Worm (Caenorhabditis elegans) whole organism, late embryonic: ENCODE measurements around the gene T24H7.9.

Experiments used
- K02D7.2 ChIP-seq: sonication (generic microtip); optimal IDR thresholded peaks from 2 replicates; lab custom pipeline; 2017; ENCODE audit warnings: mild to moderate bottlenecking, missing genetic modification characterization, missing compliant biosample characterization
- Y22D7AL.16 ChIP-seq: sonication (generic microtip); optimal IDR thresholded peaks from 2 replicates; lab custom pipeline; 2016; ENCODE audit warnings: missing genetic modification characterization, missing compliant biosample characterization
- ceh-18 ChIP-seq: sonication (generic microtip); optimal IDR thresholded peaks from 2 replicates; lab custom pipeline; 2016; ENCODE audit warnings: missing genetic modification characterization, missing compliant biosample characterization
- ceh-24 ChIP-seq: sonication (generic microtip); optimal IDR thresholded peaks from 2 replicates; lab custom pipeline; 2016; ENCODE audit warnings: mild to moderate bottlenecking, missing genetic modification characterization, missing compliant biosample characterization
- ceh-31 ChIP-seq: sonication (generic microtip); optimal IDR thresholded peaks from 2 replicates; lab custom pipeline; 2016; ENCODE audit warnings: missing genetic modification characterization, missing compliant biosample characterization
- ceh-34 ChIP-seq: sonication (generic microtip); optimal IDR thresholded peaks from 2 replicates; lab custom pipeline; 2016; ENCODE audit warnings: mild to moderate bottlenecking, missing genetic modification characterization, missing compliant biosample characterization
- ceh-45 ChIP-seq: fragments of 200-800 bp; sonication (Bioruptor generic); IDR thresholded peaks from 2 replicates; pipeline ENCODE4 v1.3.6; 2022; ENCODE audit warnings: missing genetic modification reagents, missing genetic modification characterization, missing compliant biosample characterization
- ceh-9 ChIP-seq: sonication (generic microtip); optimal IDR thresholded peaks from 2 replicates; lab custom pipeline; 2016; ENCODE audit warnings: mild to moderate bottlenecking, missing genetic modification characterization, inconsistent platforms, missing compliant biosample characterization
- che-1 ChIP-seq: sonication (generic microtip); optimal IDR thresholded peaks from 2 replicates; lab custom pipeline; 2016; ENCODE audit warnings: mild to moderate bottlenecking, missing genetic modification characterization, missing compliant biosample characterization
- dmd-4 ChIP-seq: sonication (generic microtip); optimal IDR thresholded peaks from 2 replicates; lab custom pipeline; 2016; ENCODE audit warnings: borderline replicate concordance, missing genetic modification characterization, missing compliant biosample characterization
- dve-1 ChIP-seq: sonication (generic microtip); optimal IDR thresholded peaks from 2 replicates; lab custom pipeline; 2017; ENCODE audit warnings: antibody characterized with exemption, mild to moderate bottlenecking, missing genetic modification characterization, missing compliant biosample characterization
- elt-2 ChIP-seq: sonication (generic microtip); optimal IDR thresholded peaks from 2 replicates; lab custom pipeline; 2016; ENCODE audit warnings: missing genetic modification reagents, missing genetic modification characterization, missing compliant biosample characterization
- elt-4 ChIP-seq: sonication (generic microtip); optimal IDR thresholded peaks from 2 replicates; lab custom pipeline; 2016; ENCODE audit warnings: missing genetic modification characterization, missing compliant biosample characterization
- eyg-1 ChIP-seq: sonication (generic microtip); optimal IDR thresholded peaks from 2 replicates; lab custom pipeline; 2016; ENCODE audit warnings: missing genotype, missing genetic modification characterization, missing compliant biosample characterization
- gmeb-2 ChIP-seq: sonication (generic microtip); optimal IDR thresholded peaks from 2 replicates; lab custom pipeline; 2016; ENCODE audit warnings: missing genetic modification characterization, inconsistent platforms, missing compliant biosample characterization
- hlh-13 ChIP-seq: fragments of 200-800 bp; sonication (Bioruptor generic); optimal IDR thresholded peaks from 2 replicates; lab custom pipeline; 2018; ENCODE audit warnings: mild to moderate bottlenecking, missing genetic modification characterization, missing compliant biosample characterization
- hlh-30 ChIP-seq: sonication (generic microtip); optimal IDR thresholded peaks from 2 replicates; lab custom pipeline; 2017; ENCODE audit warnings: antibody characterized with exemption, missing genetic modification characterization, missing compliant biosample characterization; ENCODE audit not compliant: insufficient read depth
- hlh-8 ChIP-seq: sonication (generic microtip); optimal IDR thresholded peaks from 2 replicates; lab custom pipeline; 2016; ENCODE audit warnings: missing genotype, missing genetic modification characterization, missing compliant biosample characterization
- madf-2 ChIP-seq: sonication (generic microtip); optimal IDR thresholded peaks from 2 replicates; lab custom pipeline; 2017; ENCODE audit warnings: missing genetic modification characterization, missing compliant biosample characterization
- nhr-11 ChIP-seq: fragments of 150-350 bp; optimal IDR thresholded peaks from 2 replicates; lab custom pipeline; 2014; ENCODE audit warnings: missing biosample characterization, missing genetic modification characterization
- pat-9 ChIP-seq: fragments of 200-800 bp; sonication (Bioruptor generic); optimal IDR thresholded peaks from 2 replicates; lab custom pipeline; 2018; ENCODE audit warnings: mild to moderate bottlenecking, missing genetic modification characterization, moderate library complexity, missing compliant biosample characterization
- pha-2 ChIP-seq: sonication (generic microtip); optimal IDR thresholded peaks from 2 replicates; lab custom pipeline; 2017; ENCODE audit warnings: mild to moderate bottlenecking, missing genetic modification characterization, missing compliant biosample characterization
- pha-4 ChIP-seq: fragments of 150-350 bp; optimal IDR thresholded peaks from 2 replicates; lab custom pipeline; 2018; ENCODE audit warnings: missing biosample characterization, missing genetic modification reagents, missing genetic modification characterization
- pros-1 ChIP-seq: fragments of 150-350 bp; optimal IDR thresholded peaks from 2 replicates; lab custom pipeline; 2014; ENCODE audit warnings: missing biosample characterization, missing genetic modification reagents, missing genetic modification characterization
- rnt-1 ChIP-seq: sonication (generic microtip); optimal IDR thresholded peaks from 2 replicates; lab custom pipeline; 2016; ENCODE audit warnings: missing genetic modification characterization, missing compliant biosample characterization
- sox-4 ChIP-seq: sonication (generic microtip); optimal IDR thresholded peaks from 2 replicates; lab custom pipeline; 2017; ENCODE audit warnings: mild to moderate bottlenecking, missing genetic modification characterization, inconsistent platforms, missing compliant biosample characterization
- syd-9 ChIP-seq: sonication (generic microtip); optimal IDR thresholded peaks from 2 replicates; lab custom pipeline; 2016; ENCODE audit warnings: mild to moderate bottlenecking, missing genetic modification characterization, moderate library complexity, missing compliant biosample characterization
- ttx-3 ChIP-seq: sonication (generic microtip); optimal IDR thresholded peaks from 2 replicates; lab custom pipeline; 2016; ENCODE audit warnings: missing genetic modification reagents, missing genetic modification characterization, missing compliant biosample characterization
- unc-42 ChIP-seq: sonication (generic microtip); optimal IDR thresholded peaks from 2 replicates; lab custom pipeline; 2016; ENCODE audit warnings: missing genotype, missing genetic modification characterization, missing compliant biosample characterization
- unc-55 ChIP-seq: sonication (generic microtip); optimal IDR thresholded peaks from 2 replicates; lab custom pipeline; 2017; ENCODE audit warnings: missing biosample characterization, missing genetic modification reagents, missing genetic modification characterization

Gene T24H7.9

ce11 chrII:6267983-6268382 is 32.7 kb upstream of the T24H7.9 start, which contains the start of gene F13H8.8:
Gene F13H8.8 (minus strand): TSS chrII:6268083.
- no peak for TF ChIP-seq hlh-8
- TF ChIP-seq, all 69 proteins: peak for 0

DNA sequence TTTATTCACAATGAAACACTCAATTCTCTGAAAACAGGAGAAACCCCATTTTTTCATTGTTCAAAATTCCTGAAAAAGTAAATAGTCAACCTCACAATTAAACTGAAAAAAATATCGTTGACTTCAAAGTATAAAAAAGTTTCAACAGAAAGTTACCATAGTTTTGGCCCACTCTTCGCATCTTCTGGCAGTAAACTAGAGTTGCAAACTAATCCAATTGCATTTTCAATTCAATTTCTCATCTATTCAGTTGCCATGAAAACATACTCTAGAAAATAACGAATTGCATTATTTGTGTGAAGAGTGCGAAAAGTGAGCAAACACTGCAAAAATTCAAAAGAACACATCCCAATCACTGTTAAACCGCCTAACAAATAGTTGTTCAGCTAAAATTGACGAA is 28.4 kb upstream of the T24H7.9 start, which contains the start of gene F13H8.3:
TSS of gene F13H8.3 (plus strand) at position 301 of the 400 bp plus-strand sequence.
- TF ChIP-seq pros-1 (tag; lab: Kevin White, UChicago) (no peak), ceh-45 (GFP tag; lab: Robert Waterston, UW) (no peak), elt-4 (tag; lab: Kevin White, UChicago) (no peak), ceh-18 (tag; lab: Kevin White, UChicago) (no peak), nhr-11 (tag; lab: Kevin White, UChicago) (no peak), rnt-1 (no peak), ceh-31 (tag; lab: Kevin White, UChicago) (no peak), gmeb-2 (tag; lab: Kevin White, UChicago) (no peak)

DNA sequence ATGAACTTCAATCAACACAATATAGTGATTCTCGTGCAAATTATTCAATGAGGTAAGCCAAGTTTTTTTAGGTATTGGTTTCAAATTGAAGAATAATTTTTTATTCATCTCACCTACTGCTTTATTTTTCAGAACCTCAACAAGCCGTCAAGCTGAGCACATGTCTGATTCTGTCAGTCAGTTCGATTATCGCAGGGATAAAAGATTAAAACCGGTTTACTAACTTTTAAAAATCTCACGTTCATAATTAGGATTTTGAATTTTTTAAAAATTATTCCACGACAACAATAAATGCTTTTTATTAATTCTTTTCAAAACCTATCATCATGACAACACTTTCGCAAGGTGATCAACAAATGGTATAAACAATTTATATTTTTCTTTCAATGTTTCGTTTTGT is 26.9 kb upstream of the T24H7.9 start, which contains the start of gene F13H8.12:
TSS of gene F13H8.12 (plus strand) at position 301 of the 400 bp plus-strand sequence.
- no peak for TF ChIP-seq pat-9 (tag; lab: Kevin White, UChicago)
- no peak for TF ChIP-seq hlh-13 (GFP tag; lab: Kevin White, UChicago)

ce11 chrII:6260684-6261083 is 25.4 kb upstream of the T24H7.9 start, which contains the start of gene nmgp-1:
Gene nmgp-1 (plus strand): TSS chrII:6260857.
- no peak for TF ChIP-seq syd-9 (tag; lab: Kevin White, UChicago)
- peak; percentile 54 for TF ChIP-seq ceh-34 (tag; lab: Kevin White, UChicago)
- TF ChIP-seq ceh-9 (tag; lab: Kevin White, UChicago): no peak
- no peak for TF ChIP-seq pha-2 (tag; lab: Kevin White, UChicago)
- TF ChIP-seq nhr-11 (tag; lab: Kevin White, UChicago): no peak
- TF ChIP-seq sox-4 (tag; lab: Kevin White, UChicago): no peak

- TF ChIP-seq pat-9 (tag; lab: Kevin White, UChicago) (no peak), dmd-4 (tag; lab: Kevin White, UChicago) (no peak), K02D7.2 (no peak), elt-2 (peak; percentile 10), pha-2 (tag; lab: Kevin White, UChicago) (no peak), eyg-1 (tag; lab: Kevin White, UChicago) (no peak), hlh-30 (tag; lab: Kevin White, UChicago) (no peak), ceh-31 (tag; lab: Kevin White, UChicago) (no peak)
- TF ChIP-seq, all 69 proteins: peak for 1
Measured at ce11 chrII:6259867-6260266, 24.6 kb upstream of the T24H7.9 start, which contains the start of gene F13H8.11. Gene F13H8.11 (minus strand): TSS chrII:6260021.

DNA sequence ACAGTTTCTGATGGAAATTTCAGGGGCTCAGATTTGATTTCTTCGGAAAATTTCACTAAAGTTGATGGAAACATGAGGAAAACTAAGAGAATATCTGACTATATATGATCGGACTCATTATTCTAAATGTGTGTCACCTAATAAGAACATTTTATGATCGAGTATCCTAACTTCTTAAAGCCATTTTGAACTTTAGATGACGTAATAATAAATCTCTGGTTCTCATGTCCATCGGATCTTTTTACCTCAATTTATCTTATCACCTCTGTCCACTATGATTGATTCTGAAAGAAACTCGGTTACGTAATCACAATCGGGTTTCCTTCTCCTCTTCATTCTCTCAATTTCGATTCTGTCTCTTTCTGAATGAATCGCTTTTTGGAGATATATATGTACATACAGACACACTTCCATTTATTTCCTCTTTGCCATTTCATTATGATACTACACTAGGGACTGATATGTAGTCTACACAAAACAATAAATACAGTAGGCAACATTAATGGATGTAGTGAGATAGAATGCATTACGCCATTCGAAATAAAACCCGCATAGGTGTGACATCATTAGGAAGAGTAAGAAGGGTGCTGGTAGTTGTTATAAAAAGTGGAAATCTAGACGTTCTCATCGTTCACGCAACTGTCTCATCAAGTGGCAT is 22.0 kb upstream of the T24H7.9 start:
- TF ChIP-seq unc-42 (no peak), ceh-31 (tag; lab: Kevin White, UChicago) (no peak), madf-2 (tag; lab: Kevin White, UChicago) (no peak), ceh-24 (tag; lab: Kevin White, UChicago) (no peak), che-1 (no peak), unc-55 (no peak), ttx-3 (tag; lab: Kevin White, UChicago) (no peak), eyg-1 (tag; lab: Kevin White, UChicago) (no peak), dve-1 (no peak), pha-4 (tag; lab: Kevin White, UChicago) (no peak), Y22D7AL.16 (tag; lab: Kevin White, UChicago) (no peak)
- TF ChIP-seq, all 69 proteins: peak for 0
